Fruit fly (Drosophila melanogaster): ENCODE results near the gene tws.

Gene tws

DNA sequence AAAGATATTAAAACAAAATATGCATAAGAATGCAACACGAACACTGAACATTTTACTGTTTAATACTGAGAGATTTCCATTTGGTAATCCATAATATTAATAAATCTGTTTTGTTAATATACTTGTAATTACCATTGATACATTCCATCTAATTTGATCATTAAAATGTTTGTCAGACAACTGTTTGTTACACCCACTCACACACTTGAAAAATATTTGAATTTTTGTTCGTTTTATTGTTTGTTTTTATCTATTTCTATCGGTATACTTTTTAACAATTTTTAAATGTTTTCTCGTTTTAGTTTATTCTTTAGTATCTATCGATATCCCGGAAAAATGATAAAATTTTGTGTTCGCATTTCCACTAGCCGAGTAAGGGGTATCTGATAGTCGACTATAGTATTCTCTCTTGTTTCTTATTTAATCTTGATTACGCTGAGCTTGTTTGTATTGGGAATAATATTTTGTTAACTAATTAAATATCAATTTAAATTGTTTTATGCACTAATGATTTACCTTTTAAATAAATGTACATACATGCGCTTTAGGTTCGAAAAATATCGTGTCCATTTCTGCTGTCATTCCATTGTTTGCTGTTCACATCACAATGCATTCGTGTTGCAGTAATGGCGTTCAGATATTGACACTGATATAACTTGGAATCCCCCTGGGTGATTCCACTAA, 12.4 kb upstream of the tws start, which contains the start of gene CG34303:
CG34303 (minus strand) TSS at position 51 of the 684 bp plus-strand sequence.
- no peak for TF ChIP-seq cnc (optimal IDR thresholded peaks at IDR 0.05)
- no peak for TF ChIP-seq CG12768 (GFP tag; optimal IDR thresholded peaks at IDR 0.05)
- TF ChIP-seq kay (GFP tag; ENCODE audit: borderline replicate concordance): no peak
- TF ChIP-seq CG14711 (tag; optimal IDR thresholded peaks at IDR 0.05): no peak
- TF ChIP-seq bab1 (GFP tag; optimal IDR thresholded peaks at IDR 0.05): no peak
- no peak for TF ChIP-seq CG1620 (GFP tag; optimal IDR thresholded peaks at IDR 0.05)
- TF ChIP-seq Hr96 (GFP tag; optimal IDR thresholded peaks at IDR 0.05): no peak
- TF ChIP-seq Clk (GFP tag; optimal IDR thresholded peaks at IDR 0.05): no peak
- TF ChIP-seq Mnt (GFP tag; optimal IDR thresholded peaks at IDR 0.05): no peak
- no peak for TF ChIP-seq CG5204 (GFP tag; optimal IDR thresholded peaks at IDR 0.05)
- no peak for TF ChIP-seq CG33017 (tag; optimal IDR thresholded peaks at IDR 0.05)
- no peak for TF ChIP-seq pad (GFP tag; optimal IDR thresholded peaks at IDR 0.05)
- no peak for TF ChIP-seq Crg-1 (GFP tag; optimal IDR thresholded peaks at IDR 0.05)
- TF ChIP-seq CG7101 (tag; optimal IDR thresholded peaks at IDR 0.05): no peak
- no peak for TF ChIP-seq toe (GFP tag; optimal IDR thresholded peaks at IDR 0.05)
- no peak for TF ChIP-seq CG11617 (GFP tag; optimal IDR thresholded peaks at IDR 0.05)
- no peak for TF ChIP-seq CG7045 (GFP tag; optimal IDR thresholded peaks at IDR 0.05)
- TF ChIP-seq tj (GFP tag; optimal IDR thresholded peaks at IDR 0.05): no peak
- no peak for TF ChIP-seq cic (GFP tag; optimal IDR thresholded peaks at IDR 0.05)

DNA sequence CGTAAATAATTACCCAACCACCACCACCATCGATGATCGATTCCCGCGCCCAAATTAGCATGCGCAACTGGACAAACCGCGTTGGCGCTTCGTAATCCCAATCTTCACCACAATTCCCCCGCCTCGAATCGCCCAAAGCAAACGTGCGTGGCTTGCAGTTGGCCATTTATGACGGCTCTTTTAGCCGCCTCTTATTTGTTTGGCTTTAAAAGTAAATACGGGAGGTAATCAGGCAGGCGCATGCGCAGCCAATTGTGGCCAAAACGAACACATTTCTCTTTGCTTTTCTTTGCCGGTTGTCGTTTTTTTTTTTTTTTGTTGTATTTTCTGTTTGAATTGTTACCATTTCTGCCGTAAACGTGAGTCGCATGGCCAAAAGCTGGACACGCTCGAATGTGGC, 11.0 kb upstream of the tws start:
- TF ChIP-seq ovo (GFP tag; optimal IDR thresholded peaks at IDR 0.05): no peak
- no peak for TF ChIP-seq bab1 (GFP tag; optimal IDR thresholded peaks at IDR 0.05)
- no peak for TF ChIP-seq kay (GFP tag; ENCODE audit: borderline replicate concordance)
- TF ChIP-seq Crg-1 (GFP tag; optimal IDR thresholded peaks at IDR 0.05): no peak
- TF ChIP-seq CG7045 (GFP tag; optimal IDR thresholded peaks at IDR 0.05): no peak
- no peak for TF ChIP-seq tj (GFP tag; optimal IDR thresholded peaks at IDR 0.05)
- no peak for TF ChIP-seq pad (GFP tag; optimal IDR thresholded peaks at IDR 0.05)
- TF ChIP-seq CG11617 (GFP tag; optimal IDR thresholded peaks at IDR 0.05): no peak
- TF ChIP-seq CG14711 (tag; optimal IDR thresholded peaks at IDR 0.05): no peak
- no peak for TF ChIP-seq cnc (optimal IDR thresholded peaks at IDR 0.05)

DNA sequence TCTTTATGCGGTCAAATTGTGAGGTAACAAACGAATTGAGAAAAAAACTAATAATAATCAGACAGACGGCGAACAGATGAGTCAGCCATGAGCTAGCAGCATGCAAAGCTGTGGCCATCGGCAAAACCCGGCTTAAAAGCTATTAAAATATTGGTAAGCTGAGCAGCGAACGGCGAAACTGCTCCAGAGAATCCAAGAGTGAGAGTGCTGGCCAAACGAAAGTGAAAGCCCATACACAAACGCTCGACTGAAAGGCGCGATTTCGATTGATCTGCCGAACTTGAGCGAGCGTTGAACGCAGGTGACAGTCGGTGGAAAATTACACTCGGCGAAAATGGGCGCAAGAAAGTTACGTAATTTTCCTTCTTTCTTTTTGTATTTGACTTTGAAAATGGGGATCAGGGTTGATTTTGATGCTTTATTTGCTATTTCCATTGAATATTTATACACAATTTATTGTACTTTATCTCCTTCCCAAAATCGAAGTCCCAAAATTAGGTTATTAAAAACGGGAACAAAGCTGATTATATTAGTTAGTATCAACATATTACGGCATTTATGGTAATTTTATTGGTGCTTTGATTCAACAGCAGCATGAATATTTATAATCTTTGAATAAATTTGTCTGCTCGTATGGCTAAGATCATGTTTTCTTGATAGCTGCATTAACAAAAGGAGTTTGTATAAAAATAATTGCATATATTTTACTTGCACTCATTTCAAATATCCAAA, 10.3 kb upstream of the tws start:
- TF ChIP-seq tj (GFP tag; optimal IDR thresholded peaks at IDR 0.05): no peak
- TF ChIP-seq CG11617 (GFP tag; optimal IDR thresholded peaks at IDR 0.05): no peak
- no peak for TF ChIP-seq CG33017 (tag; optimal IDR thresholded peaks at IDR 0.05)
- TF ChIP-seq toe (GFP tag; optimal IDR thresholded peaks at IDR 0.05): no peak
- TF ChIP-seq kay (GFP tag; ENCODE audit: borderline replicate concordance): no peak
- TF ChIP-seq Clk (GFP tag; optimal IDR thresholded peaks at IDR 0.05): no peak
- TF ChIP-seq cic (GFP tag; optimal IDR thresholded peaks at IDR 0.05): no peak
- no peak for TF ChIP-seq CG7045 (GFP tag; optimal IDR thresholded peaks at IDR 0.05)
- TF ChIP-seq CG14711 (tag; optimal IDR thresholded peaks at IDR 0.05): no peak
- no peak for TF ChIP-seq Mnt (GFP tag; optimal IDR thresholded peaks at IDR 0.05)
- no peak for TF ChIP-seq CG12768 (GFP tag; optimal IDR thresholded peaks at IDR 0.05)
- no peak for TF ChIP-seq Hr96 (GFP tag; optimal IDR thresholded peaks at IDR 0.05)
- TF ChIP-seq pad (GFP tag; optimal IDR thresholded peaks at IDR 0.05): no peak
- TF ChIP-seq Crg-1 (GFP tag; optimal IDR thresholded peaks at IDR 0.05): no peak
- no peak for TF ChIP-seq CG5204 (GFP tag; optimal IDR thresholded peaks at IDR 0.05)

DNA sequence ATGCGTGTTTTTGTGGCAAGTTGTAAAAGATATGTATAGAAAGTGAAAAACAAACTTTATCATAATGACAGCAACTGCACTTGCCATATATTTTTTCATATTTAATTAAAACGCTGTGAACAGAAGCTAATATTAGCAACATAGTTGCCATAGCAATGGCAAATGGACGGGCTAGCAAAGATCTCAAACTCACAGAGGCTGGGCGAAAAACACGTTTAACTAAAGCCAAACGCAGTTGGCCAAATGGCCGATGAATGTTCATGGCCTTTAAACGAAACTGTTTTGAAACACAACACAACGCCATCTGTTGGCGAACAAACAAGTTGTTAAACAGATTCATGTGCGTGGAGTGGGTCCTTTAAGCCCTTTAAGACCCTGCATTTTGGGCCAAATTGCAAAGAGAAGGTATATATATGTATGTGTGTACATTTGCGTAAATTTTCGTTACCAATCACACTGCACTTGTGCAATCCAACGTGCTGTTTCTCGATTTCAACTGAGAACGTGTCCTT, 8.9 kb upstream of the tws start:
- TF ChIP-seq cic (GFP tag; optimal IDR thresholded peaks at IDR 0.05): no peak
- TF ChIP-seq kay (GFP tag; ENCODE audit: borderline replicate concordance): peak; percentile 57

DNA sequence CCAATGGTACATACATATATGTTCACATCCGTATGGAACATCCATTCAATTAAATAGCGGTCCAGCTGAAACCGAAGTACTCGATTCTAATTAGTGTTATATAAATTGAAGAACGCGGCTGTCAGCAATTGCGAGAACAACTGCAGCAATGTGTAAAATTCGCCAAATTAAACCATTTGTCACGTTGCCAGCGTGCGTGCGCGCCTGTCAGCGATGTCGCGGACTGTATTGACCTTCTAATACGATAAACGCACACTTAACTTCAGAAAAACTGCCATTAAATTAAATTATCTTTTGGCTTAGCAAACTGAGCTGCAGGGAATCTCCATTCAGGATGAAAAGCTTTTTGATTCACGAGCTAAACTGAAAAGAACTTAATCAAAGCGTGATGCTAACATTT, 7.6 kb upstream of the tws start:
- no peak for TF ChIP-seq cnc (optimal IDR thresholded peaks at IDR 0.05)

DNA sequence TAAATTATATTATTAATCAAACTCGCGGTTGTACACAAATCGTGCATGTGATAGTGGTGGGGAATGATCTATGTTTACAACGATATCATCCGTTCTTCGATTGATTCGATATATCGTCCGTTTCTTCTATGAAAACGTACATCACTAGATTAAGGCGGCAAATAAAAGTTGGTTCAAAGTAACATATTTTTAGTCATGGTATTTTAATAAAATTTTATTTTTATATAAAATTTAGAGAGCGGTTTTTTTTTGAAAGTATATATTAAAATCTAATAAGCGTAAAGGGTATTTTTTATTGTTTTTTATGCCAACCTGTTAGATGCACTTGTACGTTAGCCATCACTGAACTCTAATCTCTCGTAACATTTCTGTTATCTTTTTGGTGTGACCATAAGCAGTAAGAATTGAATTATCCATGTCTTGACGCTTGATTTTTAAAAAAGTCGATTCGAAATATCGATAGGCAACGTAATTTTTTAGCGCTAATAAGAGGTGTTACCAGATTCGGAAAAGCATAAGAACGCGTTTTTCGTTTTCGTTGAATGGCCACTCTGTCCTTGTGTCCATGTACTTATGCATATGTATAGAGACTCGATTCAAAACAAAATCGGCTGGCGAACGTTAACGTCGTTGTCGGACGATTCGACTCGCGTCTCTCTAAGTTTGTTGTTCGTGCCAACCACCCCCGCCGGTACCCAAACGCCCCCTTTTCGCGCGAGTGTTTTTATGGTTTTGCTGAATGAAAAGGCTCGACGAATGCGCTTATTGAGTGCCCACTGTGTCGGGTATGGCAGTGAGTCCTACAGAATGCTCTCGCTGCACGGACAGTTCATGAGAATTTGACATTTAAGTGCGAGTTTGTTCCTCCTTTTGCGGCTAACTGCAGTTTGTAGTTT, 4.8 kb upstream of the tws start, which contains the start of the genes TAF1B and Invadolysin:
TAF1B (minus strand) TSS at position 82 of the 896 bp plus-strand sequence.
Invadolysin (plus strand) TSS at position 566 of the 896 bp plus-strand sequence.
- TF ChIP-seq CG12768 (GFP tag; optimal IDR thresholded peaks at IDR 0.05): no peak
- TF ChIP-seq Mnt (GFP tag; optimal IDR thresholded peaks at IDR 0.05): peak; percentile 67
- no peak for TF ChIP-seq cnc (optimal IDR thresholded peaks at IDR 0.05)
- TF ChIP-seq CG1620 (GFP tag; optimal IDR thresholded peaks at IDR 0.05): peak; percentile 44
- peak; percentile 31 for TF ChIP-seq Hr96 (GFP tag; optimal IDR thresholded peaks at IDR 0.05)
- TF ChIP-seq pad (GFP tag; optimal IDR thresholded peaks at IDR 0.05): peak; percentile 8
- TF ChIP-seq CG7045 (GFP tag; optimal IDR thresholded peaks at IDR 0.05): no peak
- TF ChIP-seq bab1 (GFP tag; optimal IDR thresholded peaks at IDR 0.05): peak; percentile 62
- TF ChIP-seq kay (GFP tag; ENCODE audit: borderline replicate concordance): peak; percentile 98
- TF ChIP-seq CG11617 (GFP tag; optimal IDR thresholded peaks at IDR 0.05): peak; percentile 64
- TF ChIP-seq Crg-1 (GFP tag; optimal IDR thresholded peaks at IDR 0.05): peak; percentile 51
- TF ChIP-seq ovo (GFP tag; optimal IDR thresholded peaks at IDR 0.05): peak; percentile 57
- TF ChIP-seq Clk (GFP tag; optimal IDR thresholded peaks at IDR 0.05): no peak
- peak; percentile 70 for TF ChIP-seq cic (GFP tag; optimal IDR thresholded peaks at IDR 0.05)
- peak; percentile 29 for TF ChIP-seq CG7101 (tag; optimal IDR thresholded peaks at IDR 0.05)
- peak; percentile 71 for TF ChIP-seq toe (GFP tag; optimal IDR thresholded peaks at IDR 0.05)
- peak; percentile 48 for TF ChIP-seq CG5204 (GFP tag; optimal IDR thresholded peaks at IDR 0.05)
- TF ChIP-seq tj (GFP tag; optimal IDR thresholded peaks at IDR 0.05): no peak
- TF ChIP-seq CG33017 (tag; optimal IDR thresholded peaks at IDR 0.05): peak; percentile 49
- peak; percentile 42 for TF ChIP-seq CG14711 (tag; optimal IDR thresholded peaks at IDR 0.05)

All from whole organism, adult.